Fruit fly (Drosophila melanogaster) whole organism, pupa: Measurements from ENCODE around the gene Sfp24C1.

Experiments used
- CG10348 ChIP-seq: fragments of 200-800 bp; sonication (Bioruptor generic); IDR thresholded peaks from 2 replicates; pipeline ENCODE4 v1.3.6; 2022; ENCODE audit warnings: missing biosample characterization, missing genetic modification characterization
- CG12605 ChIP-seq: fragments of 200-800 bp; sonication (Bioruptor generic); IDR thresholded peaks from 2 replicates; pipeline ENCODE4 v1.3.6; 2022; ENCODE audit warnings: missing biosample characterization, missing genetic modification characterization
- CG13204 ChIP-seq: fragments of 200-800 bp; sonication (Bioruptor generic); optimal IDR thresholded peaks from 2 replicates; lab custom pipeline; 2018; ENCODE audit warnings: missing biosample characterization, mild to moderate bottlenecking, missing genetic modification characterization, moderate library complexity
- CG14655 ChIP-seq: fragments of 200-800 bp; sonication (Bioruptor generic); optimal IDR thresholded peaks from 3 replicates; lab custom pipeline; 2017; ENCODE audit warnings: mild to moderate bottlenecking, missing biosample characterization, missing genetic modification reagents, missing genetic modification characterization
- CG15710 ChIP-seq: fragments of 200-800 bp; sonication (Bioruptor generic); optimal IDR thresholded peaks from 2 replicates; lab custom pipeline; 2018; ENCODE audit warnings: missing biosample characterization, mild to moderate bottlenecking, missing genetic modification characterization, moderate library complexity
- CG17806 ChIP-seq: fragments of 200-800 bp; sonication (Bioruptor generic); optimal IDR thresholded peaks from 2 replicates; lab custom pipeline; 2018; ENCODE audit warnings: missing biosample characterization, mild to moderate bottlenecking, missing genetic modification characterization, moderate library complexity
- CG32121 ChIP-seq: fragments of 200-800 bp; sonication (Bioruptor generic); IDR thresholded peaks from 2 replicates; pipeline ENCODE4 v1.3.6; 2022; ENCODE audit warnings: missing biosample characterization, missing genetic modification characterization
- CG34367 ChIP-seq: fragments of 200-800 bp; sonication (Bioruptor generic); optimal IDR thresholded peaks from 2 replicates; lab custom pipeline; 2018; ENCODE audit warnings: missing biosample characterization, mild to moderate bottlenecking, missing genetic modification characterization
- CG4496 ChIP-seq: fragments of 200-800 bp; sonication (Bioruptor generic); IDR thresholded peaks from 3 replicates; pipeline ENCODE4 v1.3.6; 2022; ENCODE audit warnings: missing biosample characterization, missing genetic modification characterization
- CG8159 ChIP-seq: fragments of 200-800 bp; sonication (Bioruptor generic); optimal IDR thresholded peaks from 3 replicates; lab custom pipeline; 2018; ENCODE audit warnings: missing biosample characterization, mild to moderate bottlenecking, missing genetic modification characterization, moderate library complexity
- CG8301 ChIP-seq: fragments of 200-800 bp; sonication (Bioruptor generic); optimal IDR thresholded peaks from 2 replicates; lab custom pipeline; 2018; ENCODE audit warnings: missing biosample characterization, mild to moderate bottlenecking, missing genetic modification characterization
- CG9948 ChIP-seq: fragments of 200-800 bp; sonication (Bioruptor generic); optimal IDR thresholded peaks from 2 replicates; lab custom pipeline; 2018; ENCODE audit warnings: missing biosample characterization, mild to moderate bottlenecking, missing genetic modification characterization, moderate library complexity
- D1 ChIP-seq: fragments of 200-800 bp; sonication (Bioruptor generic); optimal IDR thresholded peaks from 2 replicates; lab custom pipeline; 2018; ENCODE audit warnings: missing biosample characterization, mild to moderate bottlenecking, missing genetic modification characterization, moderate library complexity
- EcR ChIP-seq: fragments of 200-800 bp; sonication (Bioruptor generic); optimal IDR thresholded peaks from 3 replicates; lab custom pipeline; 2019; ENCODE audit warnings: missing biosample characterization, missing genetic modification characterization, mild to moderate bottlenecking, moderate library complexity, missing genetic modification reagents
- Ets98B ChIP-seq: fragments of 200-800 bp; sonication (Bioruptor generic); IDR thresholded peaks from 2 replicates; pipeline ENCODE4 v1.3.6; 2022; ENCODE audit warnings: missing biosample characterization, missing genetic modification characterization
- Pif1A ChIP-seq: fragments of 200-800 bp; sonication (Bioruptor generic); optimal IDR thresholded peaks from 3 replicates; lab custom pipeline; 2016; ENCODE audit warnings: missing biosample characterization, missing genetic modification characterization
- Pif1B ChIP-seq: fragments of 200-800 bp; sonication (Bioruptor generic); optimal IDR thresholded peaks from 3 replicates; lab custom pipeline; 2016; ENCODE audit warnings: missing biosample characterization, missing genetic modification characterization
- Snoo ChIP-seq: fragments of 200-800 bp; sonication (Bioruptor generic); optimal IDR thresholded peaks from 3 replicates; lab custom pipeline; 2017; ENCODE audit warnings: missing biosample characterization, mild to moderate bottlenecking, missing genetic modification characterization, inconsistent platforms
- fd96Ca ChIP-seq: fragments of 200-800 bp; sonication (Bioruptor generic); IDR thresholded peaks from 3 replicates; pipeline ENCODE4 v1.3.6; 2022; ENCODE audit warnings: missing biosample characterization, missing genetic modification characterization
- gl ChIP-seq: fragments of 200-800 bp; sonication (Bioruptor generic); optimal IDR thresholded peaks from 2 replicates; lab custom pipeline; 2018; ENCODE audit warnings: missing biosample characterization, mild to moderate bottlenecking, missing genetic modification characterization
- rn ChIP-seq: fragments of 200-800 bp; sonication (Bioruptor generic); IDR thresholded peaks from 2 replicates; pipeline ENCODE4 v1.3.6; 2022; ENCODE audit warnings: missing biosample characterization, missing genetic modification characterization

Sfp24C1 gene

DNA sequence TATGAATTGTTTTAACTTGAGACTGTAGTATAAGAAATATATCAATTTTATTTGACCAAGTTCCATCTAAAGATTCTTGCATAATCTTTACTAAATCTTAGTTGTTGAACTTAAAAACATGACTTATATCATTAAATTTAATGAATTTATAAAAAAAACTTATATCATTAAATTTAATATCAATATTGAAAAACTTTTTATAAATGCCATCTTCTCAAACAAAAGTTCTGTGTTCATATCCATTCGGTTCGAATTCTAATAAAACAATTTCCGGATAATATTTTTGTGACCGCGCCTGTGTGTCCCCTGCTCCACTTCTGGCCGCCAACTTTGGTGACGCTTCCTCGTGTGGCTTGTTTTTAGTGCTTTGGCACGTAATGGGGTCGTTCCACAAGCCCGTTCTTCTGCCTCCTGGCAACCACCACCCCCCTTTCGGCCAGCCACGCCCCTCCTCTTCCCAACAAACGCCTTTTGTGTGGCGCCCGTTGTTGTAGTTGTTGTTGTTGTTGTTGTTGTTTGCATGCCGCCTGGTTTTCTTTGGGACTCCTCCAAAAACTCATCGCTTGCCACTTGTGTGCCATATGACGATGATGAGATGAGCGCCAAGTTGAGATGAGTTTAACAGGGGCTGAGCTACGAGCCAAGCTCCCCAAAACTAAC lies 36.7 kb downstream of the Sfp24C1 start:
- TF ChIP-seq fd96Ca (GFP tag; lab: Robert Waterston, UW) (no peak), CG13204 (GFP tag; lab: Kevin White, UChicago) (peak; percentile 12), rn (GFP tag; lab: Robert Waterston, UW) (no peak), CG10348 (GFP tag; lab: Robert Waterston, UW) (no peak), Ets98B (GFP tag; lab: Robert Waterston, UW) (no peak), CG12605 (GFP tag; lab: Robert Waterston, UW) (no peak), EcR (GFP tag; lab: Kevin White, UChicago) (no peak), D1 (tag; lab: Kevin White, UChicago) (no peak), Snoo (no peak), gl (tag; lab: Kevin White, UChicago) (no peak), CG15710 (tag; lab: Kevin White, UChicago) (peak; percentile 30), Pif1B (GFP tag; lab: Kevin White, UChicago) (no peak), Pif1A (GFP tag; lab: Kevin White, UChicago) (no peak), CG17806 (no peak), CG4496 (0 out of 3 replicates have a peak, but pooled peaks have one; percentile 39), CG32121 (GFP tag; lab: Robert Waterston, UW) (peak; percentile 21; the same call in 1 of the 2 replicates), CG9948 (tag; lab: Kevin White, UChicago) (peak; percentile 39), CG14655 (GFP tag; lab: Kevin White, UChicago) (peak; percentile 50), CG8159 (tag; lab: Kevin White, UChicago) (peak; percentile 53), CG8301 (peak; percentile 36), CG34367 (tag; lab: Kevin White, UChicago) (no peak)

DNA sequence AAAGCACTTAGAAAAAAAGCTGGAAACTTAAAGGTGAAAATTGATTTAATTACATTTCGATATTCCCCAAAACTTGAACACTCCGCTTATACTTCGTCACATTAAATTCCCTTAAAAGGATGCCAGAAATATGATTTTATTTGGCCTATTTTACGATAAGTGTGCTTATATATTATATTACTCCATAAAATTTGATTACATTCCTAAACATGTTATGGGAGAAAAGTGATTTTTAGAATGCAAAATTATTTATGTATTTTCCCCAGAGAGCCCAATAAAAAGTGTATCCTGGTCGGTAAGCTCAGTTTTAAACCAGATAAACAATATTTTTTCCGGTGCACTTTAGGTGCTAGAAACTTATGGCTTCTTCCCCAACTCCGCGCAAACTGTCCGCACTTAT lies 37.2 kb downstream of the Sfp24C1 start:
- TF ChIP-seq CG13204 (GFP tag; lab: Kevin White, UChicago): no peak
- no peak for TF ChIP-seq CG4496
- no peak for TF ChIP-seq CG32121 (GFP tag; lab: Robert Waterston, UW)
- TF ChIP-seq CG8159 (tag; lab: Kevin White, UChicago): peak; percentile 28
- TF ChIP-seq Snoo: no peak
- TF ChIP-seq CG12605 (GFP tag; lab: Robert Waterston, UW): no peak
- TF ChIP-seq CG8301: peak; percentile 39
- no peak for TF ChIP-seq fd96Ca (GFP tag; lab: Robert Waterston, UW)
- TF ChIP-seq D1 (tag; lab: Kevin White, UChicago): no peak
- TF ChIP-seq CG10348 (GFP tag; lab: Robert Waterston, UW): no peak
- peak; percentile 3 for TF ChIP-seq Pif1A (GFP tag; lab: Kevin White, UChicago)
- TF ChIP-seq rn (GFP tag; lab: Robert Waterston, UW): no peak
- TF ChIP-seq CG17806: no peak
- no peak for TF ChIP-seq Ets98B (GFP tag; lab: Robert Waterston, UW)
- TF ChIP-seq gl (tag; lab: Kevin White, UChicago): no peak
- peak; percentile 44 for TF ChIP-seq CG14655 (GFP tag; lab: Kevin White, UChicago)
- TF ChIP-seq CG34367 (tag; lab: Kevin White, UChicago): no peak
- no peak for TF ChIP-seq CG15710 (tag; lab: Kevin White, UChicago)
- TF ChIP-seq EcR (GFP tag; lab: Kevin White, UChicago): no peak
- peak; percentile 24 for TF ChIP-seq CG9948 (tag; lab: Kevin White, UChicago)
- peak; percentile 9 for TF ChIP-seq Pif1B (GFP tag; lab: Kevin White, UChicago)

DNA sequence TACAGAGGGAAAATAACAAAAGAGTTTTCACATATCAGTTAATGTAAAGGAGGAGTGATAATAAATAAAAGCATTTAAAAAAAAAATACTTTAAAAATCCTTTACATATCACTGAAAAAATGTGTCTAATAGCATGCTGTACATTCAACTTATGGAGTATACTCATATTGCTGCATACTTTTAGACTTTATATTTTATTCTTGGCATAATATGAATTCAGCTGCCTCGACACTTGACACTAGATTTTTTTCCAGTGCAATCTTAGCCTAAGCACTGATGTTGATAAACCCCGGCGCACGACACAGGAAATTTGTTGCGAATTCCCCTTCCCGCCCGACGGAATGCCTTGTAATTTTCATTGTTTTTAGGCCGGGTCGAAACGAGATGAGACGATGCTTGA lies 40.0 kb downstream of the Sfp24C1 start:
- no peak for TF ChIP-seq CG10348 (GFP tag; lab: Robert Waterston, UW)
- no peak for TF ChIP-seq rn (GFP tag; lab: Robert Waterston, UW)
- TF ChIP-seq CG4496: no peak
- TF ChIP-seq CG9948 (tag; lab: Kevin White, UChicago): no peak
- no peak for TF ChIP-seq Pif1B (GFP tag; lab: Kevin White, UChicago)
- no peak for TF ChIP-seq Snoo
- no peak for TF ChIP-seq CG12605 (GFP tag; lab: Robert Waterston, UW)
- TF ChIP-seq EcR (GFP tag; lab: Kevin White, UChicago): no peak
- TF ChIP-seq CG34367 (tag; lab: Kevin White, UChicago): no peak
- no peak for TF ChIP-seq CG8159 (tag; lab: Kevin White, UChicago)
- no peak for TF ChIP-seq CG8301
- TF ChIP-seq Pif1A (GFP tag; lab: Kevin White, UChicago): no peak
- no peak for TF ChIP-seq CG32121 (GFP tag; lab: Robert Waterston, UW)
- no peak for TF ChIP-seq fd96Ca (GFP tag; lab: Robert Waterston, UW)

DNA sequence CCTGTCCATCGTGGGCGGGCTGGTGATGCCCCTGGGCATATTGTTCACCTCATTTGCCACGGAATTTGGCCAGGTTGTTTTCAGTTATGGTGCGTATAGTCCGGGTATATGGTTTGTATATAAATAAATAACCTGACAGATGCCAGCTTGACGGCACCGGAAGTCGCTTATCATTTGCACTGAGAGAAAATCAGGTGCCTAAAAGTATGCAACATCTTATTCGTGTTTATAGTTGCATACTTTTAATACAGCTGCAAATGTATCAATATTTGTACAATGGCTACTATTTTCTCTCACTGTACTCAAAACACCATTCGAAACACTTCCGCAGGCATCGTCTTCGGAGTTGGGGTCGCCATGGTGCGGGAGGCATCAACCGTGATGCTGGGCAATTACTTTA lies 48.2 kb downstream of the Sfp24C1 start:
- TF ChIP-seq CG12605 (GFP tag; lab: Robert Waterston, UW): 0 out of 2 replicates have a peak, but pooled peaks have one; percentile 11
- peak; percentile 65; the same call in 1 of the 3 replicates for TF ChIP-seq CG4496
- TF ChIP-seq rn (GFP tag; lab: Robert Waterston, UW): no peak
